Worm (Caenorhabditis elegans) whole organism, L4 larva: Measurements from ENCODE around the gene H35B03.1.
A peak's percentile ranks its signal among the peaks of the same experiment; 100 is the strongest.

Experiments used
- D1046.2 ChIP-seq: fragments of 200-800 bp; sonication (Bioruptor generic); IDR thresholded peaks from 2 replicates; pipeline ENCODE4 v1.3.6; 2022; ENCODE audit warnings: missing genetic modification characterization, missing compliant biosample characterization
- F44E2.7 ChIP-seq: fragments of 200-800 bp; sonication (Bioruptor generic); IDR thresholded peaks from 2 replicates; pipeline ENCODE4 v2.1.2; 2022; ENCODE audit warnings: missing genetic modification characterization, missing compliant biosample characterization
- F49E8.2 ChIP-seq: sonication (generic microtip); optimal IDR thresholded peaks from 2 replicates; lab custom pipeline; 2016; ENCODE audit warnings: missing compliant biosample characterization, mild to moderate bottlenecking, missing genetic modification characterization, borderline replicate concordance
- R02D3.7 ChIP-seq: fragments of 150-350 bp; sonication (generic microtip); optimal IDR thresholded peaks from 3 replicates; lab custom pipeline; 2014; ENCODE audit warnings: missing biosample characterization, missing genetic modification characterization
- T20F7.1 ChIP-seq: fragments of 200-800 bp; sonication (Bioruptor generic); optimal IDR thresholded peaks from 2 replicates; lab custom pipeline; 2018; ENCODE audit warnings: mild to moderate bottlenecking, missing genetic modification characterization, missing compliant biosample characterization
- Y48G9A.11 ChIP-seq: fragments of 200-800 bp; sonication (Bioruptor generic); IDR thresholded peaks from 2 replicates; pipeline ENCODE4 v1.3.6; 2022; ENCODE audit warnings: missing genetic modification reagents, missing genetic modification characterization, missing compliant biosample characterization
- Y5F2A.4 ChIP-seq: fragments of 200-800 bp; sonication (Bioruptor generic); optimal IDR thresholded peaks from 2 replicates; lab custom pipeline; 2018; ENCODE audit warnings: mild to moderate bottlenecking, missing genetic modification characterization, missing compliant biosample characterization
- ZK546.5 ChIP-seq, 2 experiments: sonication (generic microtip); optimal IDR thresholded peaks; 2 replicates each; lab custom pipeline; 2017; ENCODE audit warnings: missing biosample characterization in 2 of 2, missing genetic modification characterization in 2 of 2
- aha-1 ChIP-seq: fragments of 150-350 bp; peaks from one replicate; lab custom pipeline; 2014; ENCODE audit warnings: missing biosample characterization, missing genetic modification characterization
- ama-1 ChIP-seq: fragments of 150-350 bp; optimal IDR thresholded peaks from 2 replicates; lab custom pipeline; 2014; ENCODE audit warnings: inconsistent platforms, mixed read lengths
- ceh-82 ChIP-seq: sonication (generic microtip); optimal IDR thresholded peaks from 2 replicates; lab custom pipeline; 2017; ENCODE audit warnings: missing biosample characterization, missing genetic modification characterization
- ces-1 ChIP-seq: fragments of 150-350 bp; sonication (generic microtip); optimal IDR thresholded peaks from 4 replicates; lab custom pipeline; 2014; ENCODE audit warnings: missing biosample characterization, missing genetic modification reagents, missing genetic modification characterization
- dmd-8 ChIP-seq: fragments of 200-800 bp; sonication (Bioruptor generic); IDR thresholded peaks from 2 replicates; pipeline ENCODE4 v1.3.6; 2022; ENCODE audit warnings: missing genetic modification characterization, missing compliant biosample characterization
- dmd-9 ChIP-seq: fragments of 200-800 bp; sonication (Bioruptor generic); IDR thresholded peaks from 2 replicates; pipeline ENCODE4 v1.3.6; 2022; ENCODE audit warnings: missing genetic modification reagents, missing genetic modification characterization, missing compliant biosample characterization
- dpl-1 ChIP-seq: fragments of 150-350 bp; optimal IDR thresholded peaks from 2 replicates; lab custom pipeline; 2014; ENCODE audit warnings: missing biosample characterization, missing genetic modification reagents, missing genetic modification characterization
- dve-1 ChIP-seq: sonication (generic microtip); optimal IDR thresholded peaks from 2 replicates; lab custom pipeline; 2017; ENCODE audit warnings: antibody characterized with exemption, mild to moderate bottlenecking, missing genetic modification characterization, missing compliant biosample characterization; ENCODE audit not compliant: insufficient read depth
- fkh-10 ChIP-seq: fragments of 150-350 bp; optimal IDR thresholded peaks from 2 replicates; lab custom pipeline; 2014; ENCODE audit warnings: missing biosample characterization, missing genetic modification reagents, missing genetic modification characterization
- hif-1 ChIP-seq, 2 experiments: sonication (generic microtip); optimal IDR thresholded peaks; 2 replicates each; lab custom pipeline; 2016 to 2017; ENCODE audit warnings: missing compliant biosample characterization in 2 of 2, missing genetic modification characterization in 2 of 2, missing genetic modification reagents in 2 of 2, missing genotype in 2 of 2, mild to moderate bottlenecking in 1 of 2
- jun-1 ChIP-seq: fragments of 150-350 bp; optimal IDR thresholded peaks from 2 replicates; lab custom pipeline; 2014; ENCODE audit warnings: missing biosample characterization, missing genetic modification reagents, missing genetic modification characterization
- lim-7 ChIP-seq: fragments of 200-800 bp; sonication (Bioruptor generic); IDR thresholded peaks from 2 replicates; pipeline ENCODE4 v1.3.6; 2022; ENCODE audit warnings: missing genetic modification characterization, missing compliant biosample characterization
- lin-15B ChIP-seq: fragments of 150-350 bp; sonication (generic microtip); optimal IDR thresholded peaks from 3 replicates; lab custom pipeline; 2014; ENCODE audit warnings: missing biosample characterization, missing genetic modification characterization
- lir-3 ChIP-seq: sonication (generic microtip); optimal IDR thresholded peaks from 2 replicates; lab custom pipeline; 2016; ENCODE audit warnings: mild to moderate bottlenecking, missing genetic modification characterization, missing compliant biosample characterization
- lsy-2 ChIP-seq, 2 experiments: fragments of 150-350 bp in 1 of 2; sonication (generic microtip) in 1 of 2; optimal IDR thresholded peaks; 2 replicates each; lab custom pipeline; 2014 to 2017; ENCODE audit warnings: missing biosample characterization in 2 of 2, missing genetic modification characterization in 2 of 2
- madf-5 ChIP-seq, 2 experiments: fragments of 200-800 bp; sonication (Bioruptor generic); IDR thresholded peaks; 2 replicates each; pipeline ENCODE4 v1.3.6; 2022; ENCODE audit warnings: missing compliant biosample characterization in 2 of 2, missing genetic modification characterization in 2 of 2
- mdt-29 ChIP-seq: fragments of 200-800 bp; sonication (Bioruptor generic); IDR thresholded peaks from 2 replicates; pipeline ENCODE4 v1.3.6; 2022; ENCODE audit warnings: missing genetic modification reagents, missing genetic modification characterization, missing compliant biosample characterization
- mes-2 ChIP-seq: sonication (generic microtip); optimal IDR thresholded peaks from 2 replicates; lab custom pipeline; 2016; ENCODE audit warnings: missing genotype, mild to moderate bottlenecking, missing genetic modification characterization, missing compliant biosample characterization; ENCODE audit not compliant: poor library complexity, severe bottlenecking
- mxl-3 ChIP-seq: fragments of 200-800 bp; sonication (Bioruptor generic); optimal IDR thresholded peaks from 2 replicates; lab custom pipeline; 2018; ENCODE audit warnings: mild to moderate bottlenecking, missing genetic modification characterization, missing compliant biosample characterization
- nhr-10 ChIP-seq: fragments of 150-350 bp; optimal IDR thresholded peaks from 2 replicates; lab custom pipeline; 2014; ENCODE audit warnings: missing biosample characterization, missing genetic modification characterization
- nhr-102 ChIP-seq: sonication (generic microtip); optimal IDR thresholded peaks from 2 replicates; lab custom pipeline; 2016; ENCODE audit warnings: mild to moderate bottlenecking, missing genetic modification characterization, moderate library complexity, missing compliant biosample characterization
- nhr-28 ChIP-seq: fragments of 150-350 bp; optimal IDR thresholded peaks from 2 replicates; lab custom pipeline; 2014; ENCODE audit warnings: missing biosample characterization, missing genetic modification characterization
- nhr-48 ChIP-seq: sonication (generic microtip); optimal IDR thresholded peaks from 2 replicates; lab custom pipeline; 2016; ENCODE audit warnings: mild to moderate bottlenecking, missing genetic modification characterization, missing compliant biosample characterization
- nhr-6 ChIP-seq: fragments of 150-350 bp; optimal IDR thresholded peaks from 2 replicates; lab custom pipeline; 2014; ENCODE audit warnings: missing biosample characterization, missing genetic modification characterization
- nhr-76 ChIP-seq: fragments of 150-350 bp; optimal IDR thresholded peaks from 2 replicates; lab custom pipeline; 2014; ENCODE audit warnings: missing biosample characterization, missing genetic modification characterization
- pha-4 ChIP-seq, 2 experiments: fragments of 150-350 bp in 1 of 2; fragments of 200-800 bp in 1 of 2; sonication (Bioruptor generic) in 1 of 2; IDR thresholded peaks in 1 of 2; optimal IDR thresholded peaks in 1 of 2; 2 replicates each; pipeline versions ENCODE4 v1.3.6 to Lab custom; 2014 to 2022; ENCODE audit warnings: missing genetic modification characterization in 2 of 2, missing genetic modification reagents in 2 of 2, missing biosample characterization in 1 of 2, missing compliant biosample characterization in 1 of 2
- php-3 ChIP-seq: fragments of 200-800 bp; sonication (Bioruptor generic); IDR thresholded peaks from 2 replicates; pipeline ENCODE4 v1.3.6; 2022; ENCODE audit warnings: missing genetic modification reagents, missing genetic modification characterization, missing compliant biosample characterization
- rbr-2 ChIP-seq: sonication (generic microtip); optimal IDR thresholded peaks from 2 replicates; lab custom pipeline; 2016; ENCODE audit warnings: missing genotype, missing genetic modification characterization, missing compliant biosample characterization
- skn-1 ChIP-seq: fragments of 150-350 bp; optimal IDR thresholded peaks from 2 replicates; lab custom pipeline; 2014; ENCODE audit warnings: missing biosample characterization, missing genetic modification characterization
- snpc-1.2 ChIP-seq: fragments of 200-800 bp; sonication (Bioruptor generic); IDR thresholded peaks from 2 replicates; pipeline ENCODE4 v1.3.6; 2022; ENCODE audit warnings: missing genetic modification reagents, missing genetic modification characterization, missing compliant biosample characterization
- spr-3 ChIP-seq: fragments of 200-800 bp; sonication (Bioruptor generic); optimal IDR thresholded peaks from 2 replicates; lab custom pipeline; 2018; ENCODE audit warnings: mild to moderate bottlenecking, missing genetic modification characterization, missing compliant biosample characterization
- unc-39 ChIP-seq: sonication (generic microtip); optimal IDR thresholded peaks from 2 replicates; lab custom pipeline; 2017; ENCODE audit warnings: missing biosample characterization, missing genetic modification characterization
- unc-62 ChIP-seq, 3 experiments: fragments of 150-350 bp in 1 of 3; sonication (generic microtip); optimal IDR thresholded peaks in 2 of 3; peaks in 1 of 3; 1 replicate in 1 of 3; 2 replicates in 2 of 3; lab custom pipeline; 2014 to 2017; ENCODE audit warnings: missing biosample characterization in 3 of 3, missing genetic modification characterization in 3 of 3, missing genetic modification reagents in 3 of 3, missing genotype in 1 of 3
- zag-1 ChIP-seq: fragments of 150-350 bp; optimal IDR thresholded peaks from 2 replicates; lab custom pipeline; 2014; ENCODE audit warnings: missing biosample characterization, missing genetic modification characterization
- zip-11 ChIP-seq: fragments of 200-800 bp; sonication (Bioruptor generic); IDR thresholded peaks from 2 replicates; pipeline ENCODE4 v1.3.6; 2022; ENCODE audit warnings: missing genetic modification characterization, missing compliant biosample characterization

The H35B03.1 gene

ce11 chrIV:5708796-5709195 lies 16.6 kb upstream of the H35B03.1 start, which contains the start of gene C55C3.1:
Gene C55C3.1, plus strand, starts transcription at chrIV:5709096.
- TF ChIP-seq T20F7.1 (no peak), nhr-6 (tag; lab: Kevin White, UChicago) (no peak), dve-1 (tag; lab: Kevin White, UChicago) (no peak), mdt-29 (no peak), madf-5 (GFP tag; IDR thresholded peaks at IDR 0.05; lab: Robert Waterston, UW) (no peak), ZK546.5 (tag; optimal IDR thresholded peaks at IDR 0.05; lab: Kevin White, UChicago) (no peak)

- TF ChIP-seq mxl-3 (no peak), fkh-10 (GFP tag; lab: Kevin White, UChicago) (peak; percentile 33), aha-1 (peak; percentile 55), unc-62 (GFP tag; optimal IDR thresholded peaks at IDR 0.05 in 1 of 2; lab: Kevin White, UChicago) (peak in 1 of 2 experiments; percentile 58), unc-62 (tag; optimal IDR thresholded peaks at IDR 0.05; lab: Kevin White, UChicago) (no peak), php-3 (GFP tag; lab: Robert Waterston, UW) (no peak)
Measured at ce11 chrIV:5715341-5716112, 9.9 kb upstream of the H35B03.1 start.

- TF ChIP-seq fkh-10 (GFP tag; lab: Kevin White, UChicago) (peak; percentile 65), zag-1 (no peak), jun-1 (tag; lab: Kevin White, UChicago) (no peak), mes-2 (tag; lab: Kevin White, UChicago) (no peak), ceh-82 (no peak), lim-7 (GFP tag; lab: Robert Waterston, UW) (no peak)
- TF ChIP-seq, all 104 proteins: peak for 1
Measured at ce11 chrIV:5723659-5724058, 1.7 kb upstream of the H35B03.1 start.

ce11 chrIV:5731597-5731996 lies 6.2 kb downstream of the H35B03.1 start, which contains the start of gene H35B03.2:
Gene H35B03.2, minus strand, starts transcription at chrIV:5731674.
- TF ChIP-seq nhr-28 (tag; lab: Kevin White, UChicago) (no peak), R02D3.7 (peak; percentile 92), lir-3 (tag; lab: Kevin White, UChicago) (no peak), F44E2.7 (GFP tag; lab: Robert Waterston, UW) (no peak), nhr-48 (tag; lab: Kevin White, UChicago) (no peak), nhr-76 (no peak), mes-2 (tag; lab: Kevin White, UChicago) (no peak), F49E8.2 (tag; lab: Kevin White, UChicago) (no peak), lin-15B (tag; lab: Kevin White, UChicago) (no peak), madf-5 (GFP tag; IDR thresholded peaks at IDR 0.05; lab: Robert Waterston, UW) (no peak), nhr-102 (tag; lab: Kevin White, UChicago) (no peak), jun-1 (tag; lab: Kevin White, UChicago) (no peak), zip-11 (no peak), nhr-6 (tag; lab: Kevin White, UChicago) (peak; percentile 26), T20F7.1 (peak; percentile 99), spr-3 (GFP tag; lab: Kevin White, UChicago) (no peak), aha-1 (peak; percentile 89), skn-1 (tag; lab: Kevin White, UChicago) (no peak), dmd-8 (no peak), dmd-9 (no peak), Y5F2A.4 (GFP tag; lab: Kevin White, UChicago) (no peak), snpc-1.2 (GFP tag; lab: Robert Waterston, UW) (peak; percentile 79), dpl-1 (GFP tag; lab: Kevin White, UChicago) (peak; percentile 97), Y48G9A.11 (peak; percentile 99), pha-4 (GFP tag; IDR thresholded peaks at IDR 0.05; lab: Robert Waterston, UW) (no peak), pha-4 (tag; optimal IDR thresholded peaks at IDR 0.05; lab: Kevin White, UChicago) (no peak), ama-1 (no peak), ces-1 (no peak), nhr-10 (no peak), mxl-3 (no peak), lsy-2 (tag; optimal IDR thresholded peaks at IDR 0.05; lab: Kevin White, UChicago) (peak in 1 of 2 experiments; percentile 29), D1046.2 (GFP tag; lab: Robert Waterston, UW) (no peak), hif-1 (tag; optimal IDR thresholded peaks at IDR 0.05; lab: Kevin White, UChicago) (peak in 1 of 2 experiments; percentile 6), rbr-2 (tag; lab: Kevin White, UChicago) (peak; percentile 27), unc-39 (tag; lab: Kevin White, UChicago) (no peak)
